Worm (Caenorhabditis elegans): ENCODE results near the gene ttc-36.
A peak's percentile ranks its signal among the peaks of the same experiment; 100 is the strongest.

Gene ttc-36

ce11 chrII:10025059-10025458, 4.9 kb upstream of the ttc-36 start:
- TF ChIP-seq mel-28 (tag; optimal IDR thresholded peaks at IDR 0.05; ENCODE audit: borderline replicate concordance) (no peak), dox-1 (GFP tag; IDR thresholded peaks at IDR 0.05) (no peak), pha-4 (tag; optimal IDR thresholded peaks at IDR 0.05) (no peak), Y95B8A.8 (GFP tag; IDR thresholded peaks at IDR 0.05) (no peak), ceh-91 (GFP tag; IDR thresholded peaks at IDR 0.05) (no peak), him-1 (tag; optimal IDR thresholded peaks at IDR 0.05) (no peak), Y53G8AR.9 (GFP tag; conservative IDR thresholded peaks at IDR 0.05) (no peak), hmg-1.2 (GFP tag; IDR thresholded peaks at IDR 0.05) (no peak), ztf-6 (GFP tag; IDR thresholded peaks at IDR 0.05) (no peak), ets-4 (GFP tag; optimal IDR thresholded peaks at IDR 0.05) (no peak), fkh-3 (tag; optimal IDR thresholded peaks at IDR 0.05) (no peak), ceh-79 (tag; optimal IDR thresholded peaks at IDR 0.05) (no peak), unc-62 (GFP tag; optimal IDR thresholded peaks at IDR 0.05) (no peak), egl-18 (GFP tag; IDR thresholded peaks at IDR 0.05) (no peak), lsy-27 (tag; optimal IDR thresholded peaks at IDR 0.05; ENCODE audit: borderline replicate concordance, insufficient read depth) (no peak), bed-1 (GFP tag; IDR thresholded peaks at IDR 0.05) (no peak), dpff-1 (tag; optimal IDR thresholded peaks at IDR 0.05) (no peak), madf-6 (GFP tag; IDR thresholded peaks at IDR 0.05) (no peak), hmg-20 (GFP tag; IDR thresholded peaks at IDR 0.05) (no peak), madf-3 (GFP tag; IDR thresholded peaks at IDR 0.05) (no peak)

- TF ChIP-seq nhr-80 (tag; optimal IDR thresholded peaks at IDR 0.05) (peak; percentile 33), T26A5.8 (tag; optimal IDR thresholded peaks at IDR 0.05) (no peak), attf-6 (GFP tag; IDR thresholded peaks at IDR 0.05) (no peak), F49E8.2 (tag; optimal IDR thresholded peaks at IDR 0.05; ENCODE audit: insufficient read depth) (no peak)
Measured at ce11 chrII:10028195-10028594, 1.8 kb upstream of the ttc-36 start, which contains the start of gene F52H3.6. F52H3.6 (minus strand) TSS chrII:10028422.

ce11 chrII:10029044-10029443, 946 bp upstream of the ttc-36 start:
- TF ChIP-seq F49E8.2 (tag; optimal IDR thresholded peaks at IDR 0.05; ENCODE audit: insufficient read depth) (no peak), Y95B8A.8 (GFP tag; IDR thresholded peaks at IDR 0.05) (no peak), tbp1 (GFP tag; optimal IDR thresholded peaks at IDR 0.05) (peak; percentile 5), atf-7 (tag; optimal IDR thresholded peaks at IDR 0.05) (peak; percentile 75), C06A6.2 (GFP tag; conservative IDR thresholded peaks at IDR 0.05) (0 out of 2 replicates have a peak, but pooled peaks have one; percentile 26), attf-5 (GFP tag; optimal IDR thresholded peaks at IDR 0.05) (peak; percentile 52), nhr-80 (tag; optimal IDR thresholded peaks at IDR 0.05) (peak; percentile 59), ztf-26 (tag; optimal IDR thresholded peaks at IDR 0.05) (peak; percentile 43), somi-1 (GFP tag; optimal IDR thresholded peaks at IDR 0.05) (peak; percentile 12), cebp-1 (GFP tag; IDR thresholded peaks at IDR 0.05) (no peak), cebp-1 (tag; optimal IDR thresholded peaks at IDR 0.05) (peak; percentile 40)

ce11 chrII:10033163-10033871, 3.3 kb downstream of the ttc-36 start, which contains the start of gene mtcu-2:
mtcu-2 (minus strand) TSS chrII:10033213.
- TF ChIP-seq ztf-18 (tag; optimal IDR thresholded peaks at IDR 0.05) (peak; percentile 38), hmg-1.2 (GFP tag; IDR thresholded peaks at IDR 0.05) (peak; percentile 93), xnd-1 (tag; optimal IDR thresholded peaks at IDR 0.05) (peak; percentile 16), F39B2.1 (GFP tag; IDR thresholded peaks at IDR 0.05) (peak; percentile 80), F37B4.10 (GFP tag; IDR thresholded peaks at IDR 0.05) (peak; percentile 97), F49E8.2 (tag; optimal IDR thresholded peaks at IDR 0.05; ENCODE audit: insufficient read depth) (peak; percentile 33), F52B5.7 (tag; optimal IDR thresholded peaks at IDR 0.05) (peak; percentile 28), madf-10 (tag; optimal IDR thresholded peaks at IDR 0.05) (peak; percentile 62), attf-6 (GFP tag; IDR thresholded peaks at IDR 0.05) (peak; percentile 88), nfyb-1 (GFP tag; IDR thresholded peaks at IDR 0.05) (peak; percentile 98), hmg-20 (GFP tag; IDR thresholded peaks at IDR 0.05) (peak; percentile 93), ceh-100 (GFP tag; IDR thresholded peaks at IDR 0.05) (peak; percentile 100), ceh-27 (GFP tag; optimal IDR thresholded peaks at IDR 0.05) (peak; percentile 76), madf-8 (GFP tag; conservative IDR thresholded peaks at IDR 0.05) (peak; percentile 91), aptf-3 (GFP tag; IDR thresholded peaks at IDR 0.05) (peak; percentile 93; the same call in 1 of the 2 replicates), ceh-91 (GFP tag; IDR thresholded peaks at IDR 0.05) (peak; percentile 98), rcor-1 (GFP tag; IDR thresholded peaks at IDR 0.05) (peak; percentile 98)

Measured in whole organism, young adult.